Fruit fly (Drosophila melanogaster): ENCODE results near the gene CG2772.
A peak's percentile ranks its signal among the peaks of the same experiment; 100 is the strongest.

CG2772 gene

dm6 chr2L:3472242-3472641 lies 26.4 kb downstream of the CG2772 start, which contains the start of gene Pgant4:
Gene Pgant4, plus strand, starts transcription at chr2L:3472603.
- no peak for TF ChIP-seq dsx (GFP tag; optimal IDR thresholded peaks at IDR 0.05; ENCODE audit: poor library complexity, severe bottlenecking)
- TF ChIP-seq CG1621 (tag; optimal IDR thresholded peaks at IDR 0.05), result no peak
- no peak for TF ChIP-seq Sox15 (GFP tag; optimal IDR thresholded peaks at IDR 0.05)
- peak; percentile 63 for TF ChIP-seq cyc (GFP tag; optimal IDR thresholded peaks at IDR 0.05)
- TF ChIP-seq eg (GFP tag; IDR thresholded peaks at IDR 0.05), result no peak
- TF ChIP-seq CG10631 (GFP tag; optimal IDR thresholded peaks at IDR 0.05), result no peak
- TF ChIP-seq Hr38 (GFP tag; optimal IDR thresholded peaks at IDR 0.05), result no peak
- no peak for TF ChIP-seq CG3919 (GFP tag; optimal IDR thresholded peaks at IDR 0.05)
- TF ChIP-seq CG8119 (GFP tag; IDR thresholded peaks at IDR 0.05), result no peak
- TF ChIP-seq Met (GFP tag; optimal IDR thresholded peaks at IDR 0.05), result no peak
- TF ChIP-seq CG9139 (GFP tag; optimal IDR thresholded peaks at IDR 0.05), result no peak
- no peak for TF ChIP-seq CG8319 (GFP tag; optimal IDR thresholded peaks at IDR 0.05)
- TF ChIP-seq Hr39 (GFP tag; optimal IDR thresholded peaks at IDR 0.05), result peak; percentile 41
- peak; percentile 60 for TF ChIP-seq lz (GFP tag; optimal IDR thresholded peaks at IDR 0.05)
- no peak for TF ChIP-seq acj6 (GFP tag; optimal IDR thresholded peaks at IDR 0.05)
- peak in 1 of 2 experiments; percentile 2 for TF ChIP-seq salr (GFP tag; optimal IDR thresholded peaks at IDR 0.05)
- no peak for TF ChIP-seq Sox14 (GFP tag; optimal IDR thresholded peaks at IDR 0.05)
- TF ChIP-seq topi (GFP tag; optimal IDR thresholded peaks at IDR 0.05), result peak; percentile 15
- no peak for TF ChIP-seq CG11294 (GFP tag; IDR thresholded peaks at IDR 0.05)
- no peak for TF ChIP-seq CG6808 (GFP tag; optimal IDR thresholded peaks at IDR 0.05)
- peak; percentile 13 for TF ChIP-seq CG6792 (GFP tag; optimal IDR thresholded peaks at IDR 0.05)
- TF ChIP-seq spab (GFP tag; optimal IDR thresholded peaks at IDR 0.05), result no peak
- TF ChIP-seq Eip93F (GFP tag; optimal IDR thresholded peaks at IDR 0.05), result no peak
- no peak for TF ChIP-seq Eip75B (GFP tag; optimal IDR thresholded peaks at IDR 0.05)
- no peak for TF ChIP-seq CG7368 (GFP tag; optimal IDR thresholded peaks at IDR 0.05)
- TF ChIP-seq CG4318 (GFP tag; optimal IDR thresholded peaks at IDR 0.05), result no peak
- no peak for TF ChIP-seq Hr4 (GFP tag; optimal IDR thresholded peaks at IDR 0.05)
- no peak for TF ChIP-seq net (GFP tag; optimal IDR thresholded peaks at IDR 0.05)
- no peak for TF ChIP-seq Sox102F (GFP tag; optimal IDR thresholded peaks at IDR 0.05)
- no peak for TF ChIP-seq CG10669 (GFP tag; optimal IDR thresholded peaks at IDR 0.05)
- no peak for TF ChIP-seq Smox (GFP tag; optimal IDR thresholded peaks at IDR 0.05)
- TF ChIP-seq ss (GFP tag; optimal IDR thresholded peaks at IDR 0.05), result no peak
- TF ChIP-seq CG8632 (GFP tag; optimal IDR thresholded peaks at IDR 0.05), result no peak
- no peak for TF ChIP-seq fd85E (GFP tag; optimal IDR thresholded peaks at IDR 0.05)
- no peak for TF ChIP-seq CG16779 (tag; optimal IDR thresholded peaks at IDR 0.05)
- no peak for TF ChIP-seq CG6163 (GFP tag; IDR thresholded peaks at IDR 0.05)
- peak; percentile 2 for TF ChIP-seq CG3032 (tag; optimal IDR thresholded peaks at IDR 0.05)
- TF ChIP-seq achi (GFP tag; optimal IDR thresholded peaks at IDR 0.05), result no peak
- peak; percentile 58 for TF ChIP-seq CG31627 (GFP tag; optimal IDR thresholded peaks at IDR 0.05)
- TF ChIP-seq CG34406 (GFP tag; optimal IDR thresholded peaks at IDR 0.05), result no peak
- TF ChIP-seq fd59A (GFP tag; optimal IDR thresholded peaks at IDR 0.05), result no peak
- TF ChIP-seq Ets21C (GFP tag; optimal IDR thresholded peaks at IDR 0.05), result no peak
- TF ChIP-seq CG6276 (GFP tag; optimal IDR thresholded peaks at IDR 0.05), result no peak
- TF ChIP-seq CG6854 (GFP tag; optimal IDR thresholded peaks at IDR 0.05), result no peak
- no peak for TF ChIP-seq pdm3 (GFP tag; optimal IDR thresholded peaks at IDR 0.05)
- no peak for TF ChIP-seq svp (GFP tag)
- TF ChIP-seq Lpt (GFP tag; optimal IDR thresholded peaks at IDR 0.05), result no peak
- no peak for TF ChIP-seq CG15336 (GFP tag; IDR thresholded peaks at IDR 0.05)
- TF ChIP-seq OdsH (GFP tag; optimal IDR thresholded peaks at IDR 0.05), result no peak
- TF ChIP-seq Eip78C (GFP tag), result no peak
- TF ChIP-seq CG11762 (GFP tag; optimal IDR thresholded peaks at IDR 0.05; ENCODE audit: insufficient read depth), result no peak
- TF ChIP-seq esn (GFP tag; optimal IDR thresholded peaks at IDR 0.05), result peak; percentile 57
- TF ChIP-seq CG11902 (GFP tag; optimal IDR thresholded peaks at IDR 0.05), result no peak
- TF ChIP-seq Gug (GFP tag; IDR thresholded peaks at IDR 0.05), result no peak
